Worm (Caenorhabditis elegans) whole organism, young adult: ENCODE data around the gene msp-113.

ENCODE experiments used
- B0261.1 ChIP-seq: sonication (generic microtip); optimal IDR thresholded peaks from 2 replicates; lab custom pipeline; 2016; ENCODE audit warnings: mild to moderate bottlenecking, missing genetic modification characterization, moderate library complexity, missing compliant biosample characterization
- F10E7.11 ChIP-seq: sonication (generic microtip); optimal IDR thresholded peaks from 2 replicates; lab custom pipeline; 2017; ENCODE audit warnings: mild to moderate bottlenecking, missing genetic modification characterization, moderate library complexity, missing compliant biosample characterization
- F22D6.2 ChIP-seq: sonication (generic microtip); optimal IDR thresholded peaks from 2 replicates; lab custom pipeline; 2016; ENCODE audit warnings: mild to moderate bottlenecking, missing genetic modification characterization, missing compliant biosample characterization
- F23B12.7 ChIP-seq: sonication (generic microtip); optimal IDR thresholded peaks from 2 replicates; lab custom pipeline; 2017; ENCODE audit warnings: missing genetic modification characterization, mild to moderate bottlenecking, missing compliant biosample characterization, antibody characterized with exemption, moderate library complexity; ENCODE audit not compliant: insufficient read depth
- F37B4.10 ChIP-seq: fragments of 200-800 bp; sonication (Bioruptor generic); IDR thresholded peaks from 2 replicates; pipeline ENCODE4 v1.3.6; 2022; ENCODE audit warnings: missing genetic modification characterization, missing compliant biosample characterization
- F57C9.4 ChIP-seq: sonication (generic microtip); optimal IDR thresholded peaks from 2 replicates; lab custom pipeline; 2017; ENCODE audit warnings: mild to moderate bottlenecking, missing genetic modification characterization, missing compliant biosample characterization
- T26A5.8 ChIP-seq: sonication (generic microtip); optimal IDR thresholded peaks from 2 replicates; lab custom pipeline; 2016; ENCODE audit warnings: missing genetic modification characterization, missing compliant biosample characterization
- Y53F4B.3 ChIP-seq: fragments of 200-800 bp; sonication (Bioruptor generic); IDR thresholded peaks from 2 replicates; pipeline ENCODE4 v1.3.6; 2022; ENCODE audit warnings: missing genetic modification reagents, missing genetic modification characterization, missing compliant biosample characterization
- Y79H2A.3 ChIP-seq: fragments of 200-800 bp; sonication (Bioruptor generic); conservative IDR thresholded peaks from 2 replicates; pipeline ENCODE4 v1.3.6; 2022; ENCODE audit warnings: missing genetic modification reagents, missing genetic modification characterization, missing compliant biosample characterization
- Y95B8A.8 ChIP-seq: fragments of 200-800 bp; sonication (Bioruptor generic); IDR thresholded peaks from 2 replicates; pipeline ENCODE4 v1.3.6; 2022; ENCODE audit warnings: missing genetic modification reagents, missing genetic modification characterization, missing compliant biosample characterization
- akir-1 ChIP-seq: fragments of 200-800 bp; sonication (Bioruptor generic); optimal IDR thresholded peaks from 2 replicates; lab custom pipeline; 2018; ENCODE audit warnings: mild to moderate bottlenecking, missing genetic modification characterization, moderate library complexity, missing compliant biosample characterization
- athp-1 ChIP-seq: sonication (generic microtip); optimal IDR thresholded peaks from 2 replicates; lab custom pipeline; 2017; ENCODE audit warnings: mild to moderate bottlenecking, missing genetic modification characterization, missing compliant biosample characterization
- attf-6 ChIP-seq: fragments of 200-800 bp; sonication (Bioruptor generic); IDR thresholded peaks from 2 replicates; pipeline ENCODE4 v1.3.6; 2022; ENCODE audit warnings: missing genetic modification reagents, missing genetic modification characterization, missing compliant biosample characterization
- ceh-100 ChIP-seq: fragments of 200-800 bp; sonication (Bioruptor generic); IDR thresholded peaks from 2 replicates; pipeline ENCODE4 v1.3.6; 2022; ENCODE audit warnings: missing genetic modification reagents, missing genetic modification characterization, missing compliant biosample characterization
- ceh-27 ChIP-seq: fragments of 200-800 bp; sonication (Bioruptor generic); optimal IDR thresholded peaks from 2 replicates; lab custom pipeline; 2018; ENCODE audit warnings: mild to moderate bottlenecking, missing genetic modification characterization, moderate library complexity, missing compliant biosample characterization
- ceh-58 ChIP-seq: fragments of 200-800 bp; sonication (Bioruptor generic); IDR thresholded peaks from 2 replicates; pipeline ENCODE4 v1.3.6; 2022; ENCODE audit warnings: missing genetic modification characterization, missing compliant biosample characterization
- dpff-1 ChIP-seq: sonication (generic microtip); optimal IDR thresholded peaks from 2 replicates; lab custom pipeline; 2017; ENCODE audit warnings: mild to moderate bottlenecking, missing genetic modification characterization, missing compliant biosample characterization
- efl-1 ChIP-seq: fragments of 150-350 bp; optimal IDR thresholded peaks from 2 replicates; lab custom pipeline; 2014; ENCODE audit warnings: missing biosample characterization, missing genetic modification reagents, missing genetic modification characterization
- egrh-3 ChIP-seq: fragments of 200-800 bp; sonication (Bioruptor generic); IDR thresholded peaks from 2 replicates; pipeline ENCODE4 v1.3.6; 2022; ENCODE audit warnings: missing genetic modification reagents, missing genetic modification characterization, missing compliant biosample characterization
- ets-4 ChIP-seq: fragments of 200-800 bp; sonication (Bioruptor generic); optimal IDR thresholded peaks from 2 replicates; lab custom pipeline; 2018; ENCODE audit warnings: mild to moderate bottlenecking, missing genetic modification characterization, missing compliant biosample characterization
- gei-17 ChIP-seq: fragments of 200-800 bp; sonication (Bioruptor generic); optimal IDR thresholded peaks from 2 replicates; lab custom pipeline; 2018; ENCODE audit warnings: mild to moderate bottlenecking, missing genetic modification characterization, missing compliant biosample characterization
- hmg-1.2 ChIP-seq: fragments of 200-800 bp; sonication (Bioruptor generic); IDR thresholded peaks from 2 replicates; pipeline ENCODE4 v1.3.6; 2022; ENCODE audit warnings: missing genetic modification reagents, missing genetic modification characterization, missing compliant biosample characterization
- hsf-1 ChIP-seq: fragments of 200-800 bp; sonication (Bioruptor generic); IDR thresholded peaks from 2 replicates; pipeline ENCODE4 v1.3.6; 2022; ENCODE audit warnings: missing genetic modification reagents, missing genetic modification characterization, missing compliant biosample characterization
- let-607 ChIP-seq, 2 experiments: fragments of 200-800 bp in 1 of 2; sonication (Bioruptor generic) in 1 of 2; sonication (generic microtip) in 1 of 2; optimal IDR thresholded peaks; 2 replicates each; lab custom pipeline; 2016 to 2018; ENCODE audit warnings: mild to moderate bottlenecking in 2 of 2, missing compliant biosample characterization in 2 of 2, missing genetic modification characterization in 2 of 2, moderate library complexity in 2 of 2, missing genotype in 1 of 2
- lir-1 ChIP-seq: fragments of 200-800 bp; sonication (Bioruptor generic); conservative IDR thresholded peaks from 2 replicates; pipeline ENCODE4 v1.3.6; 2022; ENCODE audit warnings: missing genetic modification reagents, missing genetic modification characterization, missing compliant biosample characterization
- lsl-1 ChIP-seq: fragments of 200-800 bp; sonication (Bioruptor generic); optimal IDR thresholded peaks from 2 replicates; lab custom pipeline; 2018; ENCODE audit warnings: mild to moderate bottlenecking, missing genetic modification characterization, moderate library complexity, missing compliant biosample characterization
- madf-6 ChIP-seq: fragments of 200-800 bp; sonication (Bioruptor generic); IDR thresholded peaks from 2 replicates; pipeline ENCODE4 v1.3.6; 2022; ENCODE audit warnings: missing genetic modification reagents, missing genetic modification characterization, missing compliant biosample characterization
- madf-8 ChIP-seq: fragments of 200-800 bp; sonication (Bioruptor generic); conservative IDR thresholded peaks from 2 replicates; pipeline ENCODE4 v1.3.6; 2022; ENCODE audit warnings: missing genetic modification reagents, missing genetic modification characterization, missing compliant biosample characterization
- nfyb-1 ChIP-seq: fragments of 200-800 bp; sonication (Bioruptor generic); IDR thresholded peaks from 2 replicates; pipeline ENCODE4 v1.3.6; 2022; ENCODE audit warnings: missing genetic modification reagents, missing genetic modification characterization, missing compliant biosample characterization
- nhr-120 ChIP-seq: fragments of 200-800 bp; sonication (Bioruptor generic); IDR thresholded peaks from 2 replicates; pipeline ENCODE4 v1.3.6; 2022; ENCODE audit warnings: missing genetic modification characterization, missing compliant biosample characterization
- nhr-179 ChIP-seq: sonication (generic microtip); optimal IDR thresholded peaks from 2 replicates; lab custom pipeline; 2016; ENCODE audit warnings: mild to moderate bottlenecking, missing genetic modification characterization, missing compliant biosample characterization
- rec-8 ChIP-seq, 2 experiments: sonication (generic microtip); optimal IDR thresholded peaks; 2 replicates each; lab custom pipeline; 2016; ENCODE audit warnings: mild to moderate bottlenecking in 2 of 2, missing genetic modification characterization in 2 of 2, missing genetic modification reagents in 2 of 2, missing genotype in 2 of 2, missing biosample characterization in 1 of 2, missing compliant biosample characterization in 1 of 2, moderate library complexity in 1 of 2
- sdz-38 ChIP-seq: sonication (generic microtip); optimal IDR thresholded peaks from 2 replicates; lab custom pipeline; 2016; ENCODE audit warnings: missing genotype, missing genetic modification characterization, missing compliant biosample characterization
- tlf-1 ChIP-seq: fragments of 200-800 bp; sonication (Bioruptor generic); optimal IDR thresholded peaks from 2 replicates; lab custom pipeline; 2018; ENCODE audit warnings: mild to moderate bottlenecking, missing genetic modification characterization, missing compliant biosample characterization
- xnd-1 ChIP-seq: sonication (generic microtip); optimal IDR thresholded peaks from 2 replicates; lab custom pipeline; 2016; ENCODE audit warnings: missing genotype, missing genetic modification reagents, missing genetic modification characterization, missing compliant biosample characterization
- zfh-2 ChIP-seq: fragments of 200-800 bp; sonication (Bioruptor generic); conservative IDR thresholded peaks from 2 replicates; pipeline ENCODE4 v1.3.6; 2022; ENCODE audit warnings: missing genetic modification reagents, missing genetic modification characterization, missing compliant biosample characterization
- ztf-25 ChIP-seq: fragments of 200-800 bp; sonication (Bioruptor generic); IDR thresholded peaks from 2 replicates; pipeline ENCODE4 v1.3.6; 2022; ENCODE audit warnings: missing genetic modification reagents, missing genetic modification characterization, missing compliant biosample characterization
- ztf-6 ChIP-seq: fragments of 200-800 bp; sonication (Bioruptor generic); IDR thresholded peaks from 2 replicates; pipeline ENCODE4 v1.3.6; 2022; ENCODE audit warnings: missing genetic modification reagents, missing genetic modification characterization, missing compliant biosample characterization

msp-113 gene

ce11 chrIV:5266474-5266873 is 31.3 kb upstream of the msp-113 start, which contains the start of gene F36H12.5:
TSS of gene F36H12.5 (plus strand) at chrIV:5266774.
- TF ChIP-seq tlf-1 (GFP tag; lab: Kevin White, UChicago) (no peak), ztf-6 (GFP tag; lab: Robert Waterston, UW) (no peak), let-607 (tag; optimal IDR thresholded peaks at IDR 0.05; lab: Kevin White, UChicago) (no peak), madf-6 (GFP tag; lab: Robert Waterston, UW) (no peak), F37B4.10 (no peak), B0261.1 (tag; lab: Kevin White, UChicago) (no peak), attf-6 (no peak), efl-1 (GFP tag; lab: Kevin White, UChicago) (no peak), gei-17 (GFP tag; lab: Kevin White, UChicago) (no peak), athp-1 (tag; lab: Kevin White, UChicago) (no peak), sdz-38 (tag; lab: Kevin White, UChicago) (no peak), F10E7.11 (tag; lab: Kevin White, UChicago) (no peak), egrh-3 (no peak), F57C9.4 (tag; lab: Kevin White, UChicago) (no peak)

- TF ChIP-seq Y79H2A.3, result no peak
- no peak for TF ChIP-seq zfh-2
- no peak for TF ChIP-seq F23B12.7 (tag; lab: Kevin White, UChicago)
- no peak for TF ChIP-seq lsl-1 (GFP tag; lab: Kevin White, UChicago)
- no peak for TF ChIP-seq ztf-6 (GFP tag; lab: Robert Waterston, UW)
- TF ChIP-seq sdz-38 (tag; lab: Kevin White, UChicago), result no peak
- TF ChIP-seq ceh-100 (GFP tag; lab: Robert Waterston, UW), result no peak
- TF ChIP-seq nhr-120, result no peak
- no peak for TF ChIP-seq egrh-3
- TF ChIP-seq rec-8 (tag; optimal IDR thresholded peaks at IDR 0.05; lab: Kevin White, UChicago), result no peak
- no peak for TF ChIP-seq Y95B8A.8
- TF ChIP-seq akir-1 (GFP tag; lab: Kevin White, UChicago), result no peak
- no peak for TF ChIP-seq ztf-25 (GFP tag; lab: Robert Waterston, UW)
- TF ChIP-seq Y53F4B.3 (GFP tag; lab: Robert Waterston, UW), result no peak
- TF ChIP-seq madf-8 (GFP tag; lab: Robert Waterston, UW), result no peak
- no peak for TF ChIP-seq let-607 (tag; optimal IDR thresholded peaks at IDR 0.05; lab: Kevin White, UChicago)
- no peak for TF ChIP-seq hsf-1 (GFP tag; lab: Robert Waterston, UW)
- TF ChIP-seq F22D6.2, result no peak
Measured at ce11 chrIV:5268803-5269202, 29.0 kb upstream of the msp-113 start, which contains the start of gene F36H12.4. TSS of gene F36H12.4 (plus strand) at chrIV:5269103.

ce11 chrIV:5272518-5272917 is 25.2 kb upstream of the msp-113 start, which contains the start of gene F36H12.3:
TSS of gene F36H12.3 (plus strand) at chrIV:5272818.
- TF ChIP-seq ceh-27 (GFP tag; lab: Kevin White, UChicago) (no peak), ets-4 (GFP tag; lab: Kevin White, UChicago) (no peak), Y79H2A.3 (no peak), xnd-1 (tag; lab: Kevin White, UChicago) (no peak), nhr-179 (no peak), hmg-1.2 (GFP tag; lab: Robert Waterston, UW) (no peak), nfyb-1 (GFP tag; lab: Robert Waterston, UW) (no peak), F10E7.11 (tag; lab: Kevin White, UChicago) (no peak), sdz-38 (tag; lab: Kevin White, UChicago) (no peak)
- TF ChIP-seq, all 124 proteins: peak for 0

DNA sequence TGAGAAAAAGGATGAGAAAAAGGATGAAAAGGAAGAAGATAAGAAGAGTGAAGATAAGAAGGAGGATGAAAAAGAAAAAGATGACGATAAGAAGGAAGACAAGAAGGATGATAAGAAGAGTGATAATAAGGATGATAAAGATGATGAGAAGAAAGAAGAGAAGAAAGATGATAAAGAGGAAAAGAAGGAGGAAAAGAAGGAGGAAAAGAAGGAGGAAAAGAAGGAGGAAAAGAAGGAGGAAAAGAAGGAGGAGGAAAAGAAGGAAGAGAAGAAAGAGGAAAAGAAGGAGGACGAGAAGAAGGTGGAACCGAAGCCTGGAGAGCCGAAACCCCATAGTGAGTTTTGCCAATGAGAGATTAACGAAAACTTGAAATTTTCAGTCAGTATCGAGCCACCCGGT is 24.4 kb upstream of the msp-113 start:
- TF ChIP-seq ceh-58 (GFP tag; lab: Robert Waterston, UW), result no peak
- TF ChIP-seq lir-1 (GFP tag; lab: Robert Waterston, UW), result no peak
- TF ChIP-seq ets-4 (GFP tag; lab: Kevin White, UChicago), result no peak
- TF ChIP-seq dpff-1 (tag; lab: Kevin White, UChicago), result no peak
- TF ChIP-seq T26A5.8 (tag; lab: Kevin White, UChicago), result no peak
- no peak for TF ChIP-seq F10E7.11 (tag; lab: Kevin White, UChicago)
